Worm (Caenorhabditis elegans): ENCODE measurements around the gene C48B4.8.
A peak's percentile ranks its signal among the peaks of the same experiment; 100 is the strongest.

The C48B4.8 gene

ce11 chrIII:9583224-9583623, 22.2 kb upstream of the C48B4.8 start:
- TF ChIP-seq alr-1 (tag; optimal IDR thresholded peaks at IDR 0.05; ENCODE audit: borderline replicate concordance): no peak
- no peak for TF ChIP-seq blmp-1 (tag; optimal IDR thresholded peaks at IDR 0.05)
- TF ChIP-seq fos-1 (tag; optimal IDR thresholded peaks at IDR 0.05): no peak
- TF ChIP-seq ztf-11 (tag; optimal IDR thresholded peaks at IDR 0.05): no peak
- TF ChIP-seq ets-5 (GFP tag; IDR thresholded peaks at IDR 0.05): no peak
- TF ChIP-seq C16A3.4 (tag; optimal IDR thresholded peaks at IDR 0.05): no peak
- TF ChIP-seq ces-1 (GFP tag; optimal IDR thresholded peaks at IDR 0.05): no peak
- TF ChIP-seq nhr-77 (tag; optimal IDR thresholded peaks at IDR 0.05): no peak
- TF ChIP-seq mdl-1 (tag; optimal IDR thresholded peaks at IDR 0.05): no peak
- no peak for TF ChIP-seq elt-3 (tag; optimal IDR thresholded peaks at IDR 0.05)

- peak; percentile 6 for TF ChIP-seq elt-2 (tag; optimal IDR thresholded peaks at IDR 0.05)
- TF ChIP-seq pqm-1 (tag; optimal IDR thresholded peaks at IDR 0.05): no peak
- TF ChIP-seq snpc-4 (tag; optimal IDR thresholded peaks at IDR 0.05): no peak
Observed at ce11 chrIII:9582240-9582639, 21.2 kb upstream of the C48B4.8 start, which contains the start of gene C48B4.3. TSS of gene C48B4.3 (minus strand) at chrIII:9582388.

DNA sequence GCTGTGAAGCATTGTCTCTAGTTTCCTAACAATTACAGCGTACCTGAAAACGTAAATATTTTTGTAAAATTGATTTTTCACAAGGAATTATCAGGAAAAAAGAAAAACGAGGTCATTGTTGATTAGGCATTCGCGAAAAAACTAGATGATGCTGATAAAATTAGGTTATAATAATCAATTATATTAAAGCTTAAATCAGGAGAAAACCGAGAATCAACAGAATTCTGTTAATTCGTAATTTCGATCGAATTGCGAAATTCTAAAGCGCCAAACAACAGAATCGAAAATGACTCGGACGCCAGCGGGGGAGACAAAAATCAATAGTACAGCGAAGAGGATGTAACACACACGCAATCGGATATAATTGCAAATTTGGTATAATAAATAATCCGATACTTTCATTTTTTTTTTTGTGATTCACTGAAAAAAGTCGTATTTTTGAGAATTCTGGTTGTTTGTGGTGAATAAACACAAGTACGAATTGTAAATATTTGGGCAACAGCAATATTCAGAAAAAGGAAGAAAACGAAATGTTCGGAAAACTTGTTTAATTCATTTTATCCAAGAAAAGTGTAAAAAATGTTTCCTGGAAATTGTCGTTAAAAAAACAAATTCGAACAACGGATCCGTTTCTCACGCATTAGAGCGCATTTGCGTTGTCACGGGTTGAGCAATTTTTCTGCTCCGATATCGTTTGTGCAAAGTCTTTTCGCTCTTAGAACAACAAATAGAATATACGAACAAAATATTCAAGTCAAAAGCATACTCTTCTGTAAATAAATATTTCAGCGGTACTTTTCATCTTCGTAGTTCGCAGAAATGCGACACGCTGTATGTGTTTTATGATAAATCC, 19.2 kb upstream of the C48B4.8 start, which contains the start of gene ced-7:
Gene ced-7 (minus strand): TSS at position 51 of the 853 bp plus-strand sequence.
- TF ChIP-seq dpl-1 (GFP tag; optimal IDR thresholded peaks at IDR 0.05) (peak in 2 of 3 experiments; percentile 4 to 52), nhr-85 (tag) (peak; percentile 14), lin-14 (GFP tag; optimal IDR thresholded peaks at IDR 0.05) (peak; percentile 74), lsy-2 (tag; optimal IDR thresholded peaks at IDR 0.05) (peak; percentile 26 to 52), C16A3.4 (tag; optimal IDR thresholded peaks at IDR 0.05) (peak; percentile 42), blmp-1 (tag; optimal IDR thresholded peaks at IDR 0.05) (peak; percentile 57), swsn-7 (tag; optimal IDR thresholded peaks at IDR 0.05) (no peak), egl-27 (tag; optimal IDR thresholded peaks at IDR 0.05) (no peak), lin-35 (GFP tag; optimal IDR thresholded peaks at IDR 0.05) (peak; percentile 15 to 37), nhr-47 (tag; optimal IDR thresholded peaks at IDR 0.05) (peak; percentile 11), F16B12.6 (tag; optimal IDR thresholded peaks at IDR 0.05) (peak; percentile 8), unc-86 (tag; optimal IDR thresholded peaks at IDR 0.05) (peak; percentile 22), fkh-8 (tag; optimal IDR thresholded peaks at IDR 0.05) (peak; percentile 75), nhr-71 (tag; optimal IDR thresholded peaks at IDR 0.05) (peak; percentile 46), nhr-20 (tag; optimal IDR thresholded peaks at IDR 0.05) (peak; percentile 9), nhr-76 (tag; optimal IDR thresholded peaks at IDR 0.05) (no peak), ceh-90 (tag; optimal IDR thresholded peaks at IDR 0.05) (no peak), efl-1 (optimal IDR thresholded peaks at IDR 0.05) (peak; percentile 30 to 39), efl-1 (GFP tag; optimal IDR thresholded peaks at IDR 0.05 in 1 of 2) (peak; percentile 49 to 92)

- peak in 1 of 2 experiments; percentile 81 for TF ChIP-seq efl-1 (optimal IDR thresholded peaks at IDR 0.05)
- peak; percentile 84 to 98 for TF ChIP-seq efl-1 (GFP tag; optimal IDR thresholded peaks at IDR 0.05 in 1 of 2)
- no peak for TF ChIP-seq nhr-71 (tag; optimal IDR thresholded peaks at IDR 0.05)
- TF ChIP-seq pqm-1 (tag; optimal IDR thresholded peaks at IDR 0.05): no peak
- TF ChIP-seq sup-37 (GFP tag; optimal IDR thresholded peaks at IDR 0.05): no peak
- no peak for TF ChIP-seq pax-3 (tag; optimal IDR thresholded peaks at IDR 0.05)
- TF ChIP-seq blmp-1 (tag; optimal IDR thresholded peaks at IDR 0.05): no peak
- TF ChIP-seq hlh-17 (GFP tag; optimal IDR thresholded peaks at IDR 0.05; ENCODE audit: borderline replicate concordance): no peak
- no peak for TF ChIP-seq sptf-1 (tag; optimal IDR thresholded peaks at IDR 0.05)
- no peak for TF ChIP-seq mep-1 (tag; optimal IDR thresholded peaks at IDR 0.05)
- no peak for TF ChIP-seq elt-2 (tag; optimal IDR thresholded peaks at IDR 0.05)
- TF ChIP-seq ceh-90 (tag; optimal IDR thresholded peaks at IDR 0.05): no peak
- no peak for TF ChIP-seq egl-13 (tag; optimal IDR thresholded peaks at IDR 0.05)
- no peak for TF ChIP-seq snu-23 (GFP tag; optimal IDR thresholded peaks at IDR 0.05)
- no peak for TF ChIP-seq aly-2 (tag; optimal IDR thresholded peaks at IDR 0.05)
- no peak for TF ChIP-seq vab-15 (tag; optimal IDR thresholded peaks at IDR 0.05)
- peak; percentile 66 to 77 (median 75) for TF ChIP-seq dpl-1 (GFP tag; optimal IDR thresholded peaks at IDR 0.05)
- no peak for TF ChIP-seq zip-4 (GFP tag; optimal IDR thresholded peaks at IDR 0.05)
- TF ChIP-seq rnt-1 (tag; optimal IDR thresholded peaks at IDR 0.05): no peak
- no peak for TF ChIP-seq hlh-4 (tag; optimal IDR thresholded peaks at IDR 0.05)
- no peak for TF ChIP-seq nhr-77 (tag; optimal IDR thresholded peaks at IDR 0.05)
- no peak; the same call in 1 of the 2 replicates for TF ChIP-seq nhr-19 (GFP tag; conservative IDR thresholded peaks at IDR 0.05)
- no peak for TF ChIP-seq nhr-237 (tag; optimal IDR thresholded peaks at IDR 0.05)
- no peak for TF ChIP-seq aha-1 (tag; optimal IDR thresholded peaks at IDR 0.05)
Observed at ce11 chrIII:9570869-9571268, 9.8 kb upstream of the C48B4.8 start.
